Worm (Caenorhabditis elegans) whole organism, L3 larva: ENCODE measurements around the gene F09C12.2.
"Not testable (repeated sequence)": the region's sequence is repeated elsewhere in the genome, so short reads cannot be mapped to it uniquely, and the experiment has no call there.

Experiments used
- ama-1 ChIP-seq: fragments of 150-350 bp; optimal IDR thresholded peaks from 2 replicates; lab custom pipeline; 2018
- daf-12 ChIP-seq: fragments of 150-350 bp; optimal IDR thresholded peaks from 2 replicates; lab custom pipeline; 2014; ENCODE audit warnings: missing biosample characterization, missing genetic modification reagents, missing genetic modification characterization
- egl-27 ChIP-seq: sonication (generic microtip); optimal IDR thresholded peaks from 4 replicates; lab custom pipeline; 2017; ENCODE audit warnings: missing biosample characterization, missing genetic modification reagents, missing genetic modification characterization
- elt-1 ChIP-seq: fragments of 150-350 bp; optimal IDR thresholded peaks from 2 replicates; lab custom pipeline; 2014; ENCODE audit warnings: missing biosample characterization, missing genetic modification characterization
- eor-1 ChIP-seq, 2 experiments: fragments of 150-350 bp; optimal IDR thresholded peaks; 2 replicates each; lab custom pipeline; 2014 to 2018; ENCODE audit warnings: missing biosample characterization in 2 of 2, missing genetic modification characterization in 2 of 2
- nhr-28 ChIP-seq: fragments of 150-350 bp; optimal IDR thresholded peaks from 2 replicates; lab custom pipeline; 2014; ENCODE audit warnings: missing biosample characterization, missing genetic modification characterization
- skn-1 ChIP-seq: fragments of 150-350 bp; optimal IDR thresholded peaks from 2 replicates; lab custom pipeline; 2014; ENCODE audit warnings: missing biosample characterization, missing genetic modification characterization
- unc-62 ChIP-seq: fragments of 150-350 bp; sonication (generic microtip); optimal IDR thresholded peaks from 4 replicates; lab custom pipeline; 2014; ENCODE audit warnings: missing biosample characterization, missing genetic modification reagents, missing genetic modification characterization
- ztf-4 ChIP-seq: fragments of 150-350 bp; optimal IDR thresholded peaks from 2 replicates; lab custom pipeline; 2014; ENCODE audit warnings: missing biosample characterization, missing genetic modification characterization

DNA sequence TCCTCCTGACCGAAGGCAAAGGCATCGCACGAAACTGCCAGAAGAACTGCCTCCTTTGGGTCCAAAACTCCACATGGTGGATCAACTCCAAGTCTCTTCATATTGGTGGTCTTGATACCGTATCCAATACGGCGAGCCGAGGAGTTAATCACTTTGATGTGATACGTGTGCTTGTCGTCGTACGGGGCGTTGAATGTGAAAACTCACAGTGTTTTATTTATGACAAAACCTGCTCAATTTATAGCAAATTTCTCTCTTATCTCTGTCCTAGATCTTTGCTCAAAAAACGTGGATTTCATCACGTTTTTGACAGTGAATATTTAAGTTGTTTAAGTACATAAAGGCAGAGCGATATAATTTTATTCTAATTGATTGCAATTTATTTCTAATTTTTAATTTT lies 49.0 kb downstream of the F09C12.2 start, which contains the start of gene F58A6.9:
- not testable (repeated sequence) for TF ChIP-seq ztf-4 (tag; lab: Kevin White, UChicago); unc-62 (GFP tag; lab: Kevin White, UChicago); elt-1 (tag; lab: Kevin White, UChicago); daf-12; nhr-28 (tag; lab: Kevin White, UChicago); skn-1 (tag; lab: Kevin White, UChicago); egl-27; ama-1 (lab: Kevin White, UChicago); eor-1 (tag; optimal IDR thresholded peaks at IDR 0.05; lab: Kevin White, UChicago)
